Worm (Caenorhabditis elegans) whole organism, L1 larva: ENCODE data around the gene fbxa-42.

Experiments
- C04F5.9 ChIP-seq: sonication (generic microtip); optimal IDR thresholded peaks from 2 replicates; lab custom pipeline; 2016; ENCODE audit warnings: missing genetic modification characterization, missing compliant biosample characterization
- blmp-1 ChIP-seq: fragments of 150-350 bp; optimal IDR thresholded peaks from 2 replicates; lab custom pipeline; 2014; ENCODE audit warnings: missing biosample characterization, missing genetic modification characterization
- elt-3 ChIP-seq, 6 experiments: fragments of 150-350 bp in 1 of 6; sonication (generic microtip); optimal IDR thresholded peaks; 2 replicates each; lab custom pipeline; 2017 to 2018; ENCODE audit warnings: missing biosample characterization in 6 of 6, missing genetic modification characterization in 6 of 6, inconsistent platforms in 1 of 6
- fos-1 ChIP-seq: fragments of 150-350 bp; optimal IDR thresholded peaks from 2 replicates; lab custom pipeline; 2014; ENCODE audit warnings: missing biosample characterization, missing genetic modification characterization
- mdl-1 ChIP-seq, 2 experiments: fragments of 150-350 bp; optimal IDR thresholded peaks; 2 replicates each; lab custom pipeline; 2014 to 2017; ENCODE audit warnings: missing biosample characterization in 2 of 2, missing genetic modification characterization in 2 of 2, inconsistent platforms in 1 of 2
- mef-2 ChIP-seq: fragments of 150-350 bp; optimal IDR thresholded peaks from 2 replicates; lab custom pipeline; 2014; ENCODE audit warnings: missing biosample characterization, missing genetic modification characterization
- mep-1 ChIP-seq: fragments of 150-350 bp; optimal IDR thresholded peaks from 2 replicates; lab custom pipeline; 2014; ENCODE audit warnings: missing biosample characterization, missing genetic modification characterization
- nhr-76 ChIP-seq: sonication (generic microtip); optimal IDR thresholded peaks from 2 replicates; lab custom pipeline; 2017; ENCODE audit warnings: missing biosample characterization, missing genetic modification characterization
- pag-3 ChIP-seq: sonication (generic microtip); optimal IDR thresholded peaks from 2 replicates; lab custom pipeline; 2017; ENCODE audit warnings: missing genetic modification characterization, mild to moderate bottlenecking, missing compliant biosample characterization, antibody characterized with exemption, borderline replicate concordance; ENCODE audit not compliant: insufficient read depth
- snu-23 ChIP-seq: sonication (generic microtip); optimal IDR thresholded peaks from 2 replicates; lab custom pipeline; 2016; ENCODE audit warnings: missing genetic modification characterization, missing compliant biosample characterization
- zip-4 ChIP-seq: fragments of 200-800 bp; sonication (Bioruptor generic); optimal IDR thresholded peaks from 2 replicates; lab custom pipeline; 2018; ENCODE audit warnings: mild to moderate bottlenecking, missing genetic modification characterization, moderate library complexity, missing compliant biosample characterization

ce11 chrIII:2232360-2232759 lies 28.9 kb downstream of the fbxa-42 start, which contains the start of gene fbxa-47:
- no peak for TF ChIP-seq blmp-1 (tag; lab: Kevin White, UChicago)
- TF ChIP-seq mdl-1 (tag; optimal IDR thresholded peaks at IDR 0.05; lab: Kevin White, UChicago): no peak
- no peak for TF ChIP-seq snu-23 (GFP tag; lab: Kevin White, UChicago)
- TF ChIP-seq mef-2 (tag; lab: Kevin White, UChicago): no peak
- no peak for TF ChIP-seq nhr-76 (tag; lab: Kevin White, UChicago)
- no peak for TF ChIP-seq zip-4 (GFP tag; lab: Kevin White, UChicago)
- TF ChIP-seq elt-3 (tag; optimal IDR thresholded peaks at IDR 0.05; lab: Kevin White, UChicago): no peak
- TF ChIP-seq pag-3: no peak
- TF ChIP-seq fos-1 (tag; lab: Kevin White, UChicago): no peak
- TF ChIP-seq C04F5.9 (tag; lab: Kevin White, UChicago): no peak
- TF ChIP-seq mep-1 (tag; lab: Kevin White, UChicago): no peak
